Worm (Caenorhabditis elegans): Measurements from ENCODE around the gene M70.3.
"Not testable (repeated sequence)": the region's sequence is repeated elsewhere in the genome, so short reads cannot be mapped to it uniquely, and the experiment has no call there.

Gene M70.3

ce11 chrIV:2253392-2254048, 11.3 kb upstream of the M70.3 start:
- TF ChIP-seq pha-4 (tag; optimal IDR thresholded peaks at IDR 0.05) (no peak), ceh-28 (tag; optimal IDR thresholded peaks at IDR 0.05) (peak; percentile 87), ceh-82 (tag; optimal IDR thresholded peaks at IDR 0.05) (no peak)

- no peak for TF ChIP-seq egl-27 (tag; optimal IDR thresholded peaks at IDR 0.05)
- TF ChIP-seq sea-2 (GFP tag; optimal IDR thresholded peaks at IDR 0.05), result no peak
- no peak for TF ChIP-seq zag-1 (tag; optimal IDR thresholded peaks at IDR 0.05)
- TF ChIP-seq ztf-11 (tag; optimal IDR thresholded peaks at IDR 0.05), result no peak
- no peak for TF ChIP-seq nhr-77 (tag; optimal IDR thresholded peaks at IDR 0.05)
- no peak for TF ChIP-seq nhr-11 (tag; optimal IDR thresholded peaks at IDR 0.05)
- TF ChIP-seq pqm-1 (tag; optimal IDR thresholded peaks at IDR 0.05), result no peak
- no peak for TF ChIP-seq ceh-82 (tag; optimal IDR thresholded peaks at IDR 0.05)
- no peak for TF ChIP-seq mml-1 (tag; optimal IDR thresholded peaks at IDR 0.05)
- no peak for TF ChIP-seq elt-2 (tag; optimal IDR thresholded peaks at IDR 0.05)
- no peak for TF ChIP-seq R02D3.7 (tag; optimal IDR thresholded peaks at IDR 0.05)
- no peak for TF ChIP-seq daf-12 (tag; optimal IDR thresholded peaks at IDR 0.05)
- no peak for TF ChIP-seq nhr-237 (tag; optimal IDR thresholded peaks at IDR 0.05)
- no peak for TF ChIP-seq hmg-11 (tag; optimal IDR thresholded peaks at IDR 0.05)
- TF ChIP-seq nhr-43 (tag; optimal IDR thresholded peaks at IDR 0.05; ENCODE audit: poor library complexity, severe bottlenecking), result no peak
- TF ChIP-seq nfya-1 (tag; optimal IDR thresholded peaks at IDR 0.05; ENCODE audit: insufficient read depth), result no peak
Observed at ce11 chrIV:2246150-2246549, 3.9 kb upstream of the M70.3 start.

DNA sequence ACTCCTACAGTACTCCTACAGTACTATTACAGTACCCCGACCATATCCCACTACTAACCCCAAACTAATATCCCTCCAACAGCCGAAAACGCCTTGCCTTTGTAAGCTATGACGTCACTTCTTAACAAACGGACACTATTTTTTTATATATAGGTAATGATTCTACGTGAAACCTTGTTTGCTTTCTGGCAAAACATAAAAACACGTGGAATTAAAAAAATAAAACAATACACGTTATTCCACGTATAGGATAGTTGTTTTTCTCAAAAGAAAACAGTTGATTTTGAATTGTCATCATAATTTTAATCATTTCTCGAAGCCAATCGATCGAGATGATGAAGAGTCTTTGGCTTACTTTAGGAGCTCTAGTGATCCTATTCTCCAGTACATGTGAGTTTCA, 3.3 kb upstream of the M70.3 start, which contains the start of gene M70.1:
Gene M70.1, plus strand, starts transcription at position 301 of the 400 bp plus-strand sequence.
- not testable (repeated sequence) for TF ChIP-seq nhr-67, ztf-11, nhr-23 (tag; optimal IDR thresholded peaks at IDR 0.05)

ce11 chrIV:2236654-2237613, 5.3 kb downstream of the M70.3 start:
- TF ChIP-seq R02D3.7 (tag; optimal IDR thresholded peaks at IDR 0.05), result no peak
- peak; percentile 98 for TF ChIP-seq ceh-28 (tag; optimal IDR thresholded peaks at IDR 0.05)
- no peak for TF ChIP-seq pha-4 (tag; optimal IDR thresholded peaks at IDR 0.05)

- TF ChIP-seq egl-5 (tag; optimal IDR thresholded peaks at IDR 0.05), result no peak
- TF ChIP-seq nhr-11 (tag; optimal IDR thresholded peaks at IDR 0.05), result no peak
- no peak for TF ChIP-seq nhr-12 (tag; optimal IDR thresholded peaks at IDR 0.05)
- TF ChIP-seq ceh-28 (tag; optimal IDR thresholded peaks at IDR 0.05), result peak; percentile 97
- TF ChIP-seq fkh-10 (GFP tag; optimal IDR thresholded peaks at IDR 0.05), result no peak
Observed at ce11 chrIV:2235983-2236382, 6.3 kb downstream of the M70.3 start.

ce11 chrIV:2233222-2233621, 9.0 kb downstream of the M70.3 start:
- TF ChIP-seq ceh-28 (tag; optimal IDR thresholded peaks at IDR 0.05), result peak; percentile 91

- peak; percentile 71 for TF ChIP-seq ceh-28 (tag; optimal IDR thresholded peaks at IDR 0.05)
Observed at ce11 chrIV:2231726-2232125, 10.5 kb downstream of the M70.3 start.

DNA sequence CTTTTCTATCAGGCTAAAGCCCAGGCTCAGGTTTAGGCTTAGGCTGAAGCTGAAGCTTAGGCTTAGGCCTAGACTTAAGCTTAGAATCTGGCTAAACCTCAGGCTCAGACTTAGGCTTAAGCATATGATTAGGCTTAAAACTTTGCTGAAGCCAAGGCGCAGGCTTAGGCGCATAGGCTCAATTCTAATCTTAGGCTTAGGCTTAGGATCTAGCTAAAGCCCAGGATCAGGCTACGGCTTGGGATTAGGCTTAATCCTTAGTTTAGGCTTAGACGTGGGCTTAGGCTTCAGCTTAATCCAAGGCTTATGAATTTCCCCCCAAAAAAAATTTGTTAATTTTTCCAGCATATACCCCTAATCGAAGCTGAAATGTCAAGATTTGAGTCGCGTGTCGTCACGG, 13.6 kb downstream of the M70.3 start:
- TF ChIP-seq nfya-1 (tag; optimal IDR thresholded peaks at IDR 0.05; ENCODE audit: insufficient read depth) (no peak), lsy-12 (tag; optimal IDR thresholded peaks at IDR 0.05) (no peak), nhr-23 (tag; optimal IDR thresholded peaks at IDR 0.05) (no peak), snpc-4 (tag; optimal IDR thresholded peaks at IDR 0.05) (no peak), nhr-77 (tag; optimal IDR thresholded peaks at IDR 0.05) (no peak), nhr-43 (tag; optimal IDR thresholded peaks at IDR 0.05; ENCODE audit: poor library complexity, severe bottlenecking) (no peak), ceh-82 (tag; optimal IDR thresholded peaks at IDR 0.05) (no peak), nhr-67 (tag; optimal IDR thresholded peaks at IDR 0.05) (no peak), R02D3.7 (tag; optimal IDR thresholded peaks at IDR 0.05) (no peak), tbx-2 (tag; optimal IDR thresholded peaks at IDR 0.05) (no peak), zag-1 (tag; optimal IDR thresholded peaks at IDR 0.05) (no peak), fos-1 (tag; optimal IDR thresholded peaks at IDR 0.05) (no peak), elt-3 (tag; optimal IDR thresholded peaks at IDR 0.05) (no peak), ama-1 (optimal IDR thresholded peaks at IDR 0.05) (no peak), eor-1 (tag; optimal IDR thresholded peaks at IDR 0.05) (no peak), egl-5 (tag; optimal IDR thresholded peaks at IDR 0.05) (no peak), mml-1 (tag; optimal IDR thresholded peaks at IDR 0.05) (no peak), ceh-28 (tag; optimal IDR thresholded peaks at IDR 0.05) (no peak)

Measured in whole organism, L3 larva.